Fruit fly (Drosophila melanogaster) whole organism, embryonic: Measurements from ENCODE around the gene HDAC4.

Source experiments
- B-H1 ChIP-seq: fragments of 200-800 bp; sonication (Bioruptor generic); IDR thresholded peaks from 3 replicates; pipeline ENCODE4 v1.3.6; 2022; ENCODE audit warnings: missing biosample characterization, missing genetic modification characterization
- CG10462 ChIP-seq: fragments of 200-800 bp; sonication (Bioruptor generic); optimal IDR thresholded peaks from 2 replicates; lab custom pipeline; 2016; ENCODE audit warnings: missing biosample characterization, missing genetic modification characterization
- CG11085 ChIP-seq: fragments of 200-800 bp; sonication (Bioruptor generic); IDR thresholded peaks from 2 replicates; pipeline ENCODE4 v1.3.6; 2022; ENCODE audit warnings: missing biosample characterization, missing genetic modification characterization
- CG11504 ChIP-seq: fragments of 200-800 bp; sonication (Bioruptor generic); optimal IDR thresholded peaks from 3 replicates; lab custom pipeline; 2019; ENCODE audit warnings: missing biosample characterization, mild to moderate bottlenecking, missing genetic modification characterization, moderate library complexity
- CG11696 ChIP-seq: fragments of 200-800 bp; sonication (Bioruptor generic); IDR thresholded peaks from 2 replicates; pipeline ENCODE4 v1.3.6; 2022; ENCODE audit warnings: missing biosample characterization, missing genetic modification characterization
- CG12236 ChIP-seq: fragments of 200-800 bp; sonication (Bioruptor generic); optimal IDR thresholded peaks from 2 replicates; lab custom pipeline; 2016; ENCODE audit warnings: missing biosample characterization, missing genetic modification characterization
- CG1233 ChIP-seq: fragments of 200-800 bp; sonication (Bioruptor generic); optimal IDR thresholded peaks from 4 replicates; lab custom pipeline; 2018; ENCODE audit warnings: missing biosample characterization, mild to moderate bottlenecking, missing genetic modification characterization
- CG12659 ChIP-seq: fragments of 200-800 bp; sonication (Bioruptor generic); optimal IDR thresholded peaks from 3 replicates; lab custom pipeline; 2017; ENCODE audit warnings: mild to moderate bottlenecking, missing biosample characterization, missing genetic modification reagents, missing genetic modification characterization
- CG13123 ChIP-seq: fragments of 200-800 bp; sonication (Bioruptor generic); optimal IDR thresholded peaks from 2 replicates; lab custom pipeline; 2016; ENCODE audit warnings: missing biosample characterization, missing genetic modification characterization
- CG13775 ChIP-seq: fragments of 200-800 bp; sonication (Bioruptor generic); optimal IDR thresholded peaks from 3 replicates; lab custom pipeline; 2017; ENCODE audit warnings: missing biosample characterization, mild to moderate bottlenecking, missing genetic modification characterization
- CG14860 ChIP-seq: fragments of 200-800 bp; sonication (Bioruptor generic); IDR thresholded peaks from 3 replicates; pipeline ENCODE4 v1.3.6; 2022; ENCODE audit warnings: missing biosample characterization, missing genetic modification characterization; ENCODE audit not compliant: partially characterized antibody
- CG15601 ChIP-seq: fragments of 200-800 bp; sonication (Bioruptor generic); optimal IDR thresholded peaks from 3 replicates; lab custom pipeline; 2019; ENCODE audit warnings: missing biosample characterization, mild to moderate bottlenecking, missing genetic modification characterization, moderate library complexity
- CG16813 ChIP-seq: fragments of 200-800 bp; sonication (Bioruptor generic); IDR thresholded peaks from 3 replicates; pipeline ENCODE4 v1.3.6; 2022; ENCODE audit warnings: missing biosample characterization, missing genetic modification characterization; ENCODE audit not compliant: partially characterized antibody
- CG17328 ChIP-seq: fragments of 200-800 bp; sonication (Bioruptor generic); IDR thresholded peaks from 2 replicates; pipeline ENCODE4 v1.3.6; 2022; ENCODE audit warnings: missing biosample characterization, missing genetic modification characterization
- CG18262 ChIP-seq: fragments of 200-800 bp; optimal IDR thresholded peaks from 3 replicates; lab custom pipeline; 2019; ENCODE audit warnings: missing biosample characterization, mild to moderate bottlenecking, missing genetic modification characterization, moderate library complexity
- CG2678 ChIP-seq: fragments of 200-800 bp; sonication (Bioruptor generic); optimal IDR thresholded peaks from 3 replicates; lab custom pipeline; 2019; ENCODE audit warnings: missing biosample characterization, mild to moderate bottlenecking, missing genetic modification characterization, moderate library complexity
- CG2712 ChIP-seq: fragments of 200-800 bp; optimal IDR thresholded peaks from 3 replicates; lab custom pipeline; 2019; ENCODE audit warnings: missing biosample characterization, mild to moderate bottlenecking, missing genetic modification characterization, moderate library complexity
- CG2875 ChIP-seq: fragments of 200-800 bp; sonication (Bioruptor generic); optimal IDR thresholded peaks from 2 replicates; lab custom pipeline; 2017; ENCODE audit warnings: missing biosample characterization, mild to moderate bottlenecking, missing genetic modification characterization, missing genetic modification reagents
- CG31365 ChIP-seq: fragments of 200-800 bp; sonication (Bioruptor generic); optimal IDR thresholded peaks from 2 replicates; lab custom pipeline; 2018; ENCODE audit warnings: missing biosample characterization, mild to moderate bottlenecking, missing genetic modification characterization
- CG31441 ChIP-seq: fragments of 200-800 bp; sonication (Bioruptor generic); IDR thresholded peaks from 2 replicates; pipeline ENCODE4 v1.3.6; 2022; ENCODE audit warnings: missing biosample characterization, missing genetic modification characterization
- CG4424 ChIP-seq: fragments of 200-800 bp; sonication (Bioruptor generic); optimal IDR thresholded peaks from 3 replicates; lab custom pipeline; 2016; ENCODE audit warnings: missing biosample characterization, missing genetic modification characterization
- CG4820 ChIP-seq: fragments of 200-800 bp; sonication (Bioruptor generic); optimal IDR thresholded peaks from 3 replicates; lab custom pipeline; 2016; ENCODE audit warnings: missing biosample characterization, missing genetic modification characterization
- CG7786 ChIP-seq: fragments of 200-800 bp; sonication (Bioruptor generic); optimal IDR thresholded peaks from 2 replicates; lab custom pipeline; 2016; ENCODE audit warnings: missing biosample characterization, missing genetic modification characterization
- CG8089 ChIP-seq: fragments of 200-800 bp; sonication (Bioruptor generic); optimal IDR thresholded peaks from 3 replicates; lab custom pipeline; 2016; ENCODE audit warnings: missing biosample characterization, missing genetic modification characterization
- CG8388 ChIP-seq: fragments of 200-800 bp; sonication (Bioruptor generic); optimal IDR thresholded peaks from 2 replicates; lab custom pipeline; 2019; ENCODE audit warnings: missing biosample characterization, mild to moderate bottlenecking, missing genetic modification characterization, moderate library complexity
- CG9727 ChIP-seq: fragments of 200-800 bp; sonication (Bioruptor generic); optimal IDR thresholded peaks from 3 replicates; lab custom pipeline; 2017; ENCODE audit warnings: missing biosample characterization, mild to moderate bottlenecking, missing genetic modification characterization
- CTCF ChIP-seq: fragments of 200-800 bp; sonication (Bioruptor generic); optimal IDR thresholded peaks from 2 replicates; lab custom pipeline; 2017; ENCODE audit warnings: missing biosample characterization, mild to moderate bottlenecking, missing genetic modification characterization, moderate library complexity
- CrebB ChIP-seq: fragments of 200-800 bp; sonication (Bioruptor generic); optimal IDR thresholded peaks from 3 replicates; lab custom pipeline; 2018; ENCODE audit warnings: missing biosample characterization, mild to moderate bottlenecking, missing genetic modification characterization
- Hr3 ChIP-seq: fragments of 200-800 bp; sonication (Bioruptor generic); optimal IDR thresholded peaks from 3 replicates; lab custom pipeline; 2016; ENCODE audit warnings: missing biosample characterization, missing genetic modification characterization
- Jarid2 ChIP-seq: fragments of 200-800 bp; sonication (Bioruptor generic); optimal IDR thresholded peaks from 3 replicates; lab custom pipeline; 2017; ENCODE audit warnings: mild to moderate bottlenecking, missing biosample characterization, missing genetic modification reagents, missing genetic modification characterization
- Lim3 ChIP-seq: fragments of 200-800 bp; sonication (Bioruptor generic); IDR thresholded peaks from 2 replicates; pipeline ENCODE4 v1.3.6; 2022; ENCODE audit warnings: missing biosample characterization, missing genetic modification characterization
- Max ChIP-seq: fragments of 200-800 bp; sonication (Bioruptor generic); optimal IDR thresholded peaks from 2 replicates; lab custom pipeline; 2016; ENCODE audit warnings: missing biosample characterization, mild to moderate bottlenecking, missing genetic modification characterization
- NfI ChIP-seq: fragments of 200-800 bp; sonication (Bioruptor generic); optimal IDR thresholded peaks from 3 replicates; lab custom pipeline; 2018; ENCODE audit warnings: missing biosample characterization, mild to moderate bottlenecking, missing genetic modification characterization, moderate library complexity
- Ptx1 ChIP-seq: fragments of 200-800 bp; sonication (Bioruptor generic); IDR thresholded peaks from 2 replicates; pipeline ENCODE4 v1.3.6; 2022; ENCODE audit warnings: missing biosample characterization, missing genetic modification characterization
- az2 ChIP-seq: fragments of 200-800 bp; sonication (Bioruptor generic); optimal IDR thresholded peaks from 3 replicates; lab custom pipeline; 2016; ENCODE audit warnings: missing biosample characterization, missing genetic modification characterization
- bbx ChIP-seq: fragments of 200-800 bp; sonication (Bioruptor generic); IDR thresholded peaks from 2 replicates; pipeline ENCODE4 v1.3.6; 2022; ENCODE audit warnings: missing biosample characterization, missing genetic modification characterization; ENCODE audit not compliant: partially characterized antibody
- bcd ChIP-seq: fragments of 200-800 bp; sonication (Bioruptor generic); optimal IDR thresholded peaks from 2 replicates; lab custom pipeline; 2017; ENCODE audit warnings: missing biosample characterization, mild to moderate bottlenecking, missing genetic modification characterization
- chn ChIP-seq: fragments of 200-800 bp; sonication (Bioruptor generic); optimal IDR thresholded peaks from 2 replicates; lab custom pipeline; 2016; ENCODE audit warnings: missing biosample characterization, missing genetic modification characterization
- crc ChIP-seq: fragments of 200-800 bp; sonication (Bioruptor generic); optimal IDR thresholded peaks from 2 replicates; lab custom pipeline; 2016; ENCODE audit warnings: missing biosample characterization, missing genetic modification characterization
- dysf ChIP-seq: fragments of 200-800 bp; sonication (Bioruptor generic); IDR thresholded peaks from 3 replicates; pipeline ENCODE4 v1.3.6; 2022; ENCODE audit warnings: missing biosample characterization, missing genetic modification characterization
- esg ChIP-seq: fragments of 200-800 bp; sonication (Bioruptor generic); conservative IDR thresholded peaks from 2 replicates; pipeline ENCODE4 v1.3.6; 2022; ENCODE audit warnings: missing biosample characterization, missing genetic modification characterization
- insv ChIP-seq, 2 experiments: fragments of 200-800 bp; sonication (Bioruptor generic); optimal IDR thresholded peaks; 3 replicates each; lab custom pipeline; 2016 to 2018; ENCODE audit warnings: missing biosample characterization in 2 of 2, missing genetic modification characterization in 2 of 2
- lola ChIP-seq, 3 experiments: fragments of >200 bp in 2 of 3; fragments of 200-800 bp in 1 of 3; sonication (Bioruptor generic) in 1 of 3; optimal IDR thresholded peaks; 2 replicates each; lab custom pipeline; 2017 to 2019; ENCODE audit warnings: missing biosample characterization in 3 of 3, missing genetic modification characterization in 3 of 3, mild to moderate bottlenecking in 1 of 3, moderate library complexity in 1 of 3
- lov ChIP-seq, 2 experiments: fragments of 200-800 bp in 1 of 2; fragments of >200 bp in 1 of 2; sonication (Bioruptor generic) in 1 of 2; IDR thresholded peaks in 1 of 2; optimal IDR thresholded peaks in 1 of 2; 2 replicates in 1 of 2; 3 replicates in 1 of 2; pipeline versions ENCODE4 v1.3.6 to Lab custom; 2017 to 2022; ENCODE audit warnings: missing biosample characterization in 1 of 2, missing genetic modification characterization in 1 of 2
- org-1 ChIP-seq: fragments of 200-800 bp; sonication (Bioruptor generic); optimal IDR thresholded peaks from 2 replicates; lab custom pipeline; 2017; ENCODE audit warnings: missing biosample characterization, missing genetic modification characterization
- p53 ChIP-seq: fragments of 200-800 bp; sonication (Bioruptor generic); optimal IDR thresholded peaks from 2 replicates; lab custom pipeline; 2016; ENCODE audit warnings: missing biosample characterization, missing genetic modification characterization
- psq ChIP-seq: fragments of 200-800 bp; sonication (Bioruptor generic); optimal IDR thresholded peaks from 2 replicates; lab custom pipeline; 2017; ENCODE audit warnings: missing biosample characterization, missing genetic modification characterization
- sens ChIP-seq: fragments of 200-800 bp; sonication (Bioruptor generic); peaks from one replicate; lab custom pipeline; 2016; ENCODE audit warnings: missing biosample characterization, missing genetic modification characterization
- slbo ChIP-seq: fragments of 200-800 bp; sonication (Bioruptor generic); IDR thresholded peaks from 2 replicates; pipeline ENCODE4 v1.3.6; 2022; ENCODE audit warnings: missing biosample characterization, missing genetic modification characterization
- stc ChIP-seq: fragments of 200-800 bp; sonication (Bioruptor generic); IDR thresholded peaks from 2 replicates; pipeline ENCODE4 v1.3.6; 2022; ENCODE audit warnings: missing biosample characterization, missing genetic modification characterization
- wdn ChIP-seq: fragments of 200-800 bp; sonication (Bioruptor generic); IDR thresholded peaks from 2 replicates; pipeline ENCODE4 v1.3.6; 2022; ENCODE audit warnings: missing biosample characterization, missing genetic modification characterization
- zen2 ChIP-seq: fragments of 200-800 bp; sonication (Bioruptor generic); IDR thresholded peaks from 3 replicates; pipeline ENCODE4 v1.3.6; 2022; ENCODE audit warnings: missing biosample characterization, missing genetic modification characterization; ENCODE audit not compliant: partially characterized antibody

Gene HDAC4

DNA sequence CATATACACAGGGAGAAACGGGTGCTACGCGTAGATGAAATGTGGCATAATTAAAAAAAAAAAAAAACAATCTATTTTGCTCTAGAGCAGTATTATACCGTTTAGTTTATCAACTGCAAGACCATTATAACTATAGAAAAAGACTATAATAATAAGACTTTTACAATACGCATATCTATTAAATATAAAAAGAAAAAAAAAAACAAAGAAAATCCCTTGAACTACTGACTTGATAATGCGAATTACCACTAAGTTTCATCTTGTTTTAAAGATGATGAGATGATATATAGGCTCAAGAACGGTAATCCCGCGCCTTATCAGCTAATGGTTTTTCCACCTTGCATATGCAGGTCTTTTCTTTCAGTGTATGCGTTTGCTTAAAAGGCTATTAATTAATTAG is 21.8 kb upstream of the HDAC4 start (continued):
- TF ChIP-seq CG11504 (tag; lab: Kevin White, UChicago) (peak; percentile 61), CG12659 (peak; percentile 13), CG31441 (GFP tag; lab: Robert Waterston, UW) (peak; percentile 48), dysf (GFP tag; lab: Robert Waterston, UW) (peak; percentile 34; the same call in 1 of the 3 replicates), CG4424 (GFP tag; lab: Kevin White, UChicago) (peak; percentile 22), CG11085 (GFP tag; lab: Robert Waterston, UW) (no peak), CG13775 (peak; percentile 42), Max (GFP tag; lab: Kevin White, UChicago) (peak; percentile 15), NfI (GFP tag; lab: Kevin White, UChicago) (peak; percentile 15), Ptx1 (GFP tag; lab: Robert Waterston, UW) (peak; percentile 35), az2 (GFP tag; lab: Kevin White, UChicago) (peak; percentile 17), CG4820 (no peak), CG12236 (GFP tag; lab: Kevin White, UChicago) (no peak), CG2678 (tag; lab: Kevin White, UChicago) (peak; percentile 66), Lim3 (GFP tag; lab: Robert Waterston, UW) (no peak), slbo (peak; percentile 24; the same call in 1 of the 2 replicates), Jarid2 (GFP tag; lab: Kevin White, UChicago) (no peak), Hr3 (peak; percentile 46), CG10462 (GFP tag; lab: Kevin White, UChicago) (peak; percentile 2), CG2712 (tag; lab: Kevin White, UChicago) (peak; percentile 21), CG31365 (tag; lab: Kevin White, UChicago) (no peak), CG2875 (GFP tag; lab: Kevin White, UChicago) (peak; percentile 18), CG9727 (GFP tag; lab: Kevin White, UChicago) (peak; percentile 18), CG17328 (GFP tag; lab: Robert Waterston, UW) (0 out of 2 replicates have a peak, but pooled peaks have one; percentile 19), bcd (GFP tag; lab: Kevin White, UChicago) (peak; percentile 14), sens (GFP tag; lab: Kevin White, UChicago) (peak; percentile 71), CG15601 (tag; lab: Kevin White, UChicago) (peak; percentile 8), chn (no peak), org-1 (GFP tag; lab: Kevin White, UChicago) (peak; percentile 33), bbx (GFP tag; lab: Robert Waterston, UW) (no peak), CG18262 (tag; lab: Kevin White, UChicago) (peak; percentile 37), zen2 (GFP tag; lab: Robert Waterston, UW) (no peak), lola (GFP tag; optimal IDR thresholded peaks at IDR 0.05; lab: Kevin White, UChicago) (peak in 1 of 3 experiments; percentile 34), psq (GFP tag; lab: Kevin White, UChicago) (no peak), esg (GFP tag; lab: Robert Waterston, UW) (peak; percentile 27; the same call in 1 of the 2 replicates)

DNA sequence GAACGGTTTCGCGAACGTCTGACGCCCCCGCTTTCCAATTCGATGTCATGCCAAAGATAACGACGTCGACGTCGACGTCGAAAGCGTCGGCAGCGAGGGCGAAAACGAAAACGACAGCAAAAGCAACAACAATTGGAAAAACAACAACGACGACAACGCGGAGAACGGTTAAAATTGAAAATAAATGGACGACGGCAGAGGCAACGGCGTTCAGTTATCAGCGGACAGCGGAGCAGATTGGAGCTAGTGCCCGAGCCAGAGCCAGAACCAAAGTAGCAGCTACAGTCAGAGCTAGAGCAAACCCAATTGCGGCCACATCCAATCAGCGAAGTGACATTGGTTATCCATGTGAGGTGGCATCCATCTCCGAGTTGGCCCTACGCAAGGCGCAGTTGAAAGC is 19.9 kb upstream of the HDAC4 start:
- TF ChIP-seq CG8089 (GFP tag; lab: Kevin White, UChicago) (no peak), CG14860 (GFP tag; lab: Robert Waterston, UW) (no peak), crc (GFP tag; lab: Kevin White, UChicago) (no peak), CG2875 (GFP tag; lab: Kevin White, UChicago) (no peak), CG8388 (GFP tag; lab: Kevin White, UChicago) (no peak), CG13123 (GFP tag; lab: Kevin White, UChicago) (no peak), CG1233 (GFP tag; lab: Kevin White, UChicago) (no peak), CG7786 (no peak), insv (GFP tag; optimal IDR thresholded peaks at IDR 0.05; lab: Kevin White, UChicago) (no peak), wdn (GFP tag; lab: Robert Waterston, UW) (no peak), B-H1 (GFP tag; lab: Robert Waterston, UW) (no peak), CG11696 (GFP tag; lab: Robert Waterston, UW) (no peak), stc (GFP tag; lab: Robert Waterston, UW) (no peak), CG16813 (no peak), CTCF (GFP tag; lab: Kevin White, UChicago) (no peak), lov (optimal IDR thresholded peaks at IDR 0.05; lab: Kevin White, UChicago) (no peak), lov (GFP tag; IDR thresholded peaks at IDR 0.05; lab: Robert Waterston, UW) (no peak), CrebB (tag; lab: Kevin White, UChicago) (no peak), p53 (GFP tag; lab: Kevin White, UChicago) (no peak)
